Worm (Caenorhabditis elegans): ENCODE measurements around the gene C04F6.9.

DNA sequence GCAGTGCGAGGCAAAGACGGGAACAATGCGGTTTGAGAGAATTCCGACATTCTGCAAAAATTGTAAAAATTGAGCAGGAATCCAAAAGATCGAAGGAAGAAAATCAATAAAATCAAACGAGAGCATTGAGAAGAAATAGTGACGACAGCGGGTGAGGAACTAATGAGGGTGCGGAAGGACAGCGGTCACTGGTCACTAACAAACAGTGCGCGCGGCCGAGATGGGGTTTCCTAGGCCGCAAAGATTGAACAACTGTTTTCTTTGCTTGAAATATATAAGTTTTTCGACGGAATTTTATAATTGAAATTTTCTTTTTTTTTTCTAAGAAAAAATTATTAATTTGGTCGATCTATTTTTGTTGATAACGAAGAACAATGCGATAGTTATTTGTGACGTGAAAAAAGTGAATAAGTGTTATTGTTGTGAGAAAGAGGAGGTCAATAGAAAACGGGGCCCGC lies 9.8 kb downstream of the C04F6.9 start, which contains the start of gene unc-78:
- TF ChIP-seq T26A5.8 (tag; optimal IDR thresholded peaks at IDR 0.05), result no peak
- no peak for TF ChIP-seq ets-4 (GFP tag; optimal IDR thresholded peaks at IDR 0.05)
- TF ChIP-seq pha-4 (tag; optimal IDR thresholded peaks at IDR 0.05), result no peak
- no peak for TF ChIP-seq snpc-4 (GFP tag; optimal IDR thresholded peaks at IDR 0.05)
- no peak for TF ChIP-seq snpc-4 (tag; optimal IDR thresholded peaks at IDR 0.05)
- no peak for TF ChIP-seq bed-1 (GFP tag; IDR thresholded peaks at IDR 0.05)
- TF ChIP-seq unc-130 (GFP tag; optimal IDR thresholded peaks at IDR 0.05), result no peak

All from whole organism, young adult.